Fruit fly (Drosophila melanogaster) whole organism, pupa: ENCODE measurements around the gene Gr77a.

Source experiments
- CG10348 ChIP-seq: fragments of 200-800 bp; sonication (Bioruptor generic); IDR thresholded peaks from 2 replicates; pipeline ENCODE4 v1.3.6; 2022; ENCODE audit warnings: missing biosample characterization, missing genetic modification characterization
- CG12605 ChIP-seq: fragments of 200-800 bp; sonication (Bioruptor generic); IDR thresholded peaks from 2 replicates; pipeline ENCODE4 v1.3.6; 2022; ENCODE audit warnings: missing biosample characterization, missing genetic modification characterization
- CG13204 ChIP-seq: fragments of 200-800 bp; sonication (Bioruptor generic); optimal IDR thresholded peaks from 2 replicates; lab custom pipeline; 2018; ENCODE audit warnings: missing biosample characterization, mild to moderate bottlenecking, missing genetic modification characterization, moderate library complexity
- CG14655 ChIP-seq: fragments of 200-800 bp; sonication (Bioruptor generic); optimal IDR thresholded peaks from 3 replicates; lab custom pipeline; 2017; ENCODE audit warnings: mild to moderate bottlenecking, missing biosample characterization, missing genetic modification reagents, missing genetic modification characterization
- CG15710 ChIP-seq: fragments of 200-800 bp; sonication (Bioruptor generic); optimal IDR thresholded peaks from 2 replicates; lab custom pipeline; 2018; ENCODE audit warnings: missing biosample characterization, mild to moderate bottlenecking, missing genetic modification characterization, moderate library complexity
- CG17806 ChIP-seq: fragments of 200-800 bp; sonication (Bioruptor generic); optimal IDR thresholded peaks from 2 replicates; lab custom pipeline; 2018; ENCODE audit warnings: missing biosample characterization, mild to moderate bottlenecking, missing genetic modification characterization, moderate library complexity
- CG32121 ChIP-seq: fragments of 200-800 bp; sonication (Bioruptor generic); IDR thresholded peaks from 2 replicates; pipeline ENCODE4 v1.3.6; 2022; ENCODE audit warnings: missing biosample characterization, missing genetic modification characterization
- CG34367 ChIP-seq: fragments of 200-800 bp; sonication (Bioruptor generic); optimal IDR thresholded peaks from 2 replicates; lab custom pipeline; 2018; ENCODE audit warnings: missing biosample characterization, mild to moderate bottlenecking, missing genetic modification characterization
- CG4496 ChIP-seq: fragments of 200-800 bp; sonication (Bioruptor generic); IDR thresholded peaks from 3 replicates; pipeline ENCODE4 v1.3.6; 2022; ENCODE audit warnings: missing biosample characterization, missing genetic modification characterization
- CG8159 ChIP-seq: fragments of 200-800 bp; sonication (Bioruptor generic); optimal IDR thresholded peaks from 3 replicates; lab custom pipeline; 2018; ENCODE audit warnings: missing biosample characterization, mild to moderate bottlenecking, missing genetic modification characterization, moderate library complexity
- CG8301 ChIP-seq: fragments of 200-800 bp; sonication (Bioruptor generic); optimal IDR thresholded peaks from 2 replicates; lab custom pipeline; 2018; ENCODE audit warnings: missing biosample characterization, mild to moderate bottlenecking, missing genetic modification characterization
- CG9948 ChIP-seq: fragments of 200-800 bp; sonication (Bioruptor generic); optimal IDR thresholded peaks from 2 replicates; lab custom pipeline; 2018; ENCODE audit warnings: missing biosample characterization, mild to moderate bottlenecking, missing genetic modification characterization, moderate library complexity
- D1 ChIP-seq: fragments of 200-800 bp; sonication (Bioruptor generic); optimal IDR thresholded peaks from 2 replicates; lab custom pipeline; 2018; ENCODE audit warnings: missing biosample characterization, mild to moderate bottlenecking, missing genetic modification characterization, moderate library complexity
- EcR ChIP-seq: fragments of 200-800 bp; sonication (Bioruptor generic); optimal IDR thresholded peaks from 3 replicates; lab custom pipeline; 2019; ENCODE audit warnings: missing biosample characterization, missing genetic modification characterization, mild to moderate bottlenecking, moderate library complexity, missing genetic modification reagents
- Ets98B ChIP-seq: fragments of 200-800 bp; sonication (Bioruptor generic); IDR thresholded peaks from 2 replicates; pipeline ENCODE4 v1.3.6; 2022; ENCODE audit warnings: missing biosample characterization, missing genetic modification characterization
- Pif1A ChIP-seq: fragments of 200-800 bp; sonication (Bioruptor generic); optimal IDR thresholded peaks from 3 replicates; lab custom pipeline; 2016; ENCODE audit warnings: missing biosample characterization, missing genetic modification characterization
- Pif1B ChIP-seq: fragments of 200-800 bp; sonication (Bioruptor generic); optimal IDR thresholded peaks from 3 replicates; lab custom pipeline; 2016; ENCODE audit warnings: missing biosample characterization, missing genetic modification characterization
- Snoo ChIP-seq: fragments of 200-800 bp; sonication (Bioruptor generic); optimal IDR thresholded peaks from 3 replicates; lab custom pipeline; 2017; ENCODE audit warnings: missing biosample characterization, mild to moderate bottlenecking, missing genetic modification characterization, inconsistent platforms
- fd96Ca ChIP-seq: fragments of 200-800 bp; sonication (Bioruptor generic); IDR thresholded peaks from 3 replicates; pipeline ENCODE4 v1.3.6; 2022; ENCODE audit warnings: missing biosample characterization, missing genetic modification characterization
- gl ChIP-seq: fragments of 200-800 bp; sonication (Bioruptor generic); optimal IDR thresholded peaks from 2 replicates; lab custom pipeline; 2018; ENCODE audit warnings: missing biosample characterization, mild to moderate bottlenecking, missing genetic modification characterization
- rn ChIP-seq: fragments of 200-800 bp; sonication (Bioruptor generic); IDR thresholded peaks from 2 replicates; pipeline ENCODE4 v1.3.6; 2022; ENCODE audit warnings: missing biosample characterization, missing genetic modification characterization

Gr77a gene

DNA sequence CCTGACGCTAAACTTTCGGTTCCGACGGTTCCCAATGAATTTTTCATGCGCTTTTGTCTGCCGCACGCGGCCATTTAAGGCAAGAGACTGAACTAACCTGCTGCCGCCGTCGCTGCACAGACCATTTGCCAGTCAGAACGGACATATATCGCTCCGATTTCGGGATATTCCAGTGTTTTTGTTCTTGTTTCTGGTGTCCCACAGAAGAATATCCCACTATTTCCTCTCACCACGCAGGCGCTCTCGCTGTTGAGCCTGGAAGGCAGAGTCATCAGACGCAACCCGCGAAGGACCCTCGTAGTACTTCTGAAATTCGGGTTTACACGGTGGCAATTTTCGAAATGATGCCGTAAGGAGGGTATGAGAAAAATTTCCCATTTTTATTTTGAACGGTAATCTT, 20.1 kb downstream of the Gr77a start, which contains the start of gene cmpy:
Gene cmpy, minus strand, starts transcription at position 101 of the 400 bp plus-strand sequence.
- TF ChIP-seq CG12605 (GFP tag; lab: Robert Waterston, UW) (no peak), Snoo (no peak), CG13204 (GFP tag; lab: Kevin White, UChicago) (no peak), CG8159 (tag; lab: Kevin White, UChicago) (no peak), D1 (no peak), gl (tag; lab: Kevin White, UChicago) (no peak), EcR (no peak), Pif1B (no peak), fd96Ca (no peak), CG4496 (GFP tag; lab: Robert Waterston, UW) (no peak), CG10348 (no peak), Ets98B (GFP tag; lab: Robert Waterston, UW) (no peak), CG34367 (no peak), CG14655 (no peak), CG15710 (tag; lab: Kevin White, UChicago) (no peak), Pif1A (GFP tag; lab: Kevin White, UChicago) (no peak), CG9948 (tag; lab: Kevin White, UChicago) (no peak), CG17806 (tag; lab: Kevin White, UChicago) (no peak), rn (no peak), CG32121 (GFP tag; lab: Robert Waterston, UW) (no peak)

DNA sequence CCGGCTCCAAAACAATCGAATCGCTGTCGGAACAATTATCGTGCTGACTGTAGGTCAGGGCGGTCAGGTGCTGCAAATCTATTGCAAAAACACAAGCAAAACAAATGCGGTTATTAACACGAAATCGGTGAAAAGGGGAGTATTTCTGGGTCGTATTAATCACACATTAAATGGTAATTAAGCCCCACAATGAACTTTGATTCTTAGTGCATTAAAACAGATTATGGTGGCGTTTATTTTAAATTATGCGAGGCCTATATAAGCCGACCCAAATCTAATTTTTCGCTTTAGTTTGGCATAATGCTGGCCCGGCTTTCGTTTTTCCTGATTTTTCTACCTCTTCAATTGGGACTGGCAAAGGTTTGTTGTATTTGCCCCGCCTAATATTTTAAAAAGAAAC, 25.4 kb downstream of the Gr77a start, which contains the start of gene CG34260:
Gene CG34260, plus strand, starts transcription at position 301 of the 400 bp plus-strand sequence.
- TF ChIP-seq Pif1A (GFP tag; lab: Kevin White, UChicago) (no peak), rn (no peak), CG8159 (tag; lab: Kevin White, UChicago) (no peak), Pif1B (no peak), CG32121 (GFP tag; lab: Robert Waterston, UW) (no peak), Ets98B (GFP tag; lab: Robert Waterston, UW) (no peak), CG13204 (GFP tag; lab: Kevin White, UChicago) (no peak), Snoo (no peak), CG9948 (tag; lab: Kevin White, UChicago) (no peak)
- TF ChIP-seq, all 21 proteins: peak for 0

DNA sequence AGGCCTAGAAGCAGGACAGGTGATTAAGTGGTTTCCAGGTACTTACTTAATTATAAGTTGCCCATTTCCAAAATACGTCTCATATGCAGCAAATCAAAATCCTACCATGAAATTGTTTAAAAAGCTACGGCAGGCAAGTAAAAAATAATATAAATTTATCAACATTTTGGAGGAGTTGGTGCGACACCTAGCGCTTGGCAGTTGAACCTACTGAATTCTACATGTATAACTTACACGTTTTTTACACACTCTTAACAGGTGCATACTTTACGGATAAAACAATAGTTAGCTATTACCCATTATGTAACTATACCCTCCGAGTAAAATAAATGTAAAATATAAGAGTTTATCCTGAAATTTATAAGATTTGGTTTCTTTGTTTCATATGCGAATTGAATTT, 27.8 kb downstream of the Gr77a start:
- TF ChIP-seq D1 (peak; percentile 39), Pif1A (GFP tag; lab: Kevin White, UChicago) (no peak), CG14655 (peak; percentile 11)

DNA sequence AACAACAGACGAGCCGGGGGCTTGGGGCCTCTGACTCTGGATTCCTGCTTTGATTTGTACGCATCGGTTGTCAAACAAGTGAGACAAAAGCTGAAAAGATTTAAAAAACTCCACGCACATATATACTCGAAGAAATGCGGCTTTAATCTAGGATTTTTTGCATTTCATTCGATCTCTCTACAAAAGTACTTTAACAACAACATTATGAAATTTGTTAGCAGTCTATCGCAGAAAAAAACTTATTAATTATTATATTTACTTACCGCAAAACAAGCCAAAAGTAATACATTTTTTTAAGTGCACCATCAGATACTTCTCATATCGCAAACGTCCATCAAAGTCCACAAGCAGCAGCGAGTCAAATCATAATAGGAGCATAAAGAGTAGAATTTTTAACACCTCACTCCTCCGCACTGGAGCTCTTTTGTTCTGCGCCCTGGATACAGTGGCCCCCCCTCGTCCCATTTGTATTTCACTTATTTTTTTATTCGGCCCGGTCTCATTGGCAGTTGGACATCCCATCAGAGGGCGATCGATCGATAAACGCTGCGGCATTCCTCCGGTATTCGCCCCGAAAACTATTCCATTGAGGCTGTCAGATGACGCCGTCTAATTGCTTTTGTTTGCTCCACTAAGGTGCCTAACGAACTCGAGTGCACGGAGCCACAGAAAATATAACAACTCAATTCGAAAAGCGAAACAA, 28.6 kb downstream of the Gr77a start:
- TF ChIP-seq Pif1A (GFP tag; lab: Kevin White, UChicago): no peak
- no peak for TF ChIP-seq CG17806 (tag; lab: Kevin White, UChicago)
- no peak for TF ChIP-seq CG34367
- no peak for TF ChIP-seq rn
- no peak for TF ChIP-seq Pif1B
- no peak for TF ChIP-seq fd96Ca
- no peak for TF ChIP-seq CG4496 (GFP tag; lab: Robert Waterston, UW)
- no peak for TF ChIP-seq CG8159 (tag; lab: Kevin White, UChicago)
- no peak for TF ChIP-seq CG10348
- TF ChIP-seq Snoo: no peak

DNA sequence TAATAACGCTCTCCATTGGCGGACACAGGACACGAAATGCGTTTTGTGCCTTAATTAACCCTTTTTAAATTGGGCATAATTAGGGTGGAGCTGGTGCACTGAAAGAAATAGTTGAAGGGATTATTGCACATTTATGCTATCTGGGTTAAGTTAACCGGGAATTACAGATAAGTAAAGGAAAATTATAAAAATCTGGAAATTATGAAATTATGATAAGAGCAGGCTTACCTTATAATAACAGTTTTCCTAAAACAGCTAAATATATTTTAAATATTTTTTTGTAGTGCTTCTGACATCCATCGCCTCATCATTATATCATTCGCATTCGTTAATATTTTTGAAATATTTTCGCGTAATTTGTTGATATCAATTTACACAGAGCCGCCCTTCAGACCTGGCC, 32.0 kb downstream of the Gr77a start:
- TF ChIP-seq CG8159 (tag; lab: Kevin White, UChicago) (peak; percentile 40), CG8301 (tag; lab: Kevin White, UChicago) (no peak)

DNA sequence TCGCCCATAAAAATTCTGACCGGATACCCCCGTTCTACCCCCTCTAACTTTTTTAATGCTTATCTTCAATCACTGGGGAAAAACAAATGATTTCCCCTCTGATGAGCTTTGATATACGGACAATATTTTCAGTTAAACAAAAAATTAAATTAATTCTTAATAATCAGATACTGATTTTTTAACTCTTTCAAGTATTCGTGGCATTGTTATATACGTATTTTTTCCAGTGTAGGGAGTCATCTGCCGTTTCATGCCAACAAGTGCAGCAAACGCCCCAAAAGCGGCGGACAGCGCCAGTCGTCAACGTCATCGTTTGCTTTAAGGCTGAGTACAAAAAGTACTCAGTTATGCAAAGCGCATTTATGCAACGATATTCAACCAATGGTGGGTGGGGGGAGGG, 38.6 kb downstream of the Gr77a start:
- TF ChIP-seq CG14655 (peak; percentile 8), CG10348 (no peak)

DNA sequence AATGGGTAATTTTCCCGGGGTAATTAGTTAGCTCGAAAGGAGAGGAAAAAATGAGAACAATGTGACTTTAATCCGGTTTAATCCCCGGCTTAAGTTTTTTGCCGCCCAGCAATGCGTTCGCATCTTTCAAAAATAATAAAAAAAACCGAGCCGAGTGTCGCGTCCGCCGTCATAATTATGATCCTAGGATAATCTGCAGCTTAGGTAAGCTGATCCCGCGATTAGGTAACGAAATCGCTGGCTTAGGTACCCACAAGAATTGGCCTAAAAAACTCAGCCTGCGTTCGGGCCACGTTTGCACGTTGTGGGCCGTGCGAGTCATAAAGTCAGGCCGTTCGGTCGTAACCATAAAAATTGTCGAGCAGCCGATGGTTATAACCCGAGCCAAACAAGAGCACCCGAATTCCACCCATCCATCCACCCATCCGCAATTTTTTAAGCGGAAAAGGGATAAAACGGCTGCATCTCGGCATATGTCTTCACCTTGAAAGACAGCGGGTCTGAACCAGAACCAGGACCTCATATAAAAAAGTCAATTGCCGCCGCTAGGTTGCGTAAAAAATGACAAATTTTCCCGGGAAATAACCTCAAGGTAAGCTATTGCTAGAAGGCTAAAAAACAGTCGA, 42.0 kb downstream of the Gr77a start:
- no peak for TF ChIP-seq CG4496 (GFP tag; lab: Robert Waterston, UW)

DNA sequence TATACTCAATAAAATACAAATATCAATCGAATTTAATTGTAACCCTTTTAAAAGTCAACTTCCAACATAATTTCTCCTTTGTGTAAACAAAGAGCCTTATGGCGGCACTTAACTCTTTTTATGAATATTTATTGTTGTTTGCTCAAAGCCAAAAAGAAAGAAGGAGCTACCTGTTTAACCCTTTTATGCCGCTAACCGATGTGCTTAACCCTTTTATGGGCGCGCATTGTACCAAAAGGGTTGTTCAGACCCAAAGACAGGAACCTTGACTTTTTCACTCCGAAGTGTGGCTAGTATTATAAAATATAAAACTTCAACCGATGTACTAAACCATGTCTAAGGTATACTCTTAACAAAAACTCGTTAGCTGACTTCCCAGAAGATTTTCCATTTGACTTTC, 42.7 kb downstream of the Gr77a start:
- TF ChIP-seq CG32121 (GFP tag; lab: Robert Waterston, UW): no peak
- no peak for TF ChIP-seq CG34367
- TF ChIP-seq CG10348: no peak
- TF ChIP-seq CG15710 (tag; lab: Kevin White, UChicago): no peak
- TF ChIP-seq CG9948 (tag; lab: Kevin White, UChicago): no peak
- no peak for TF ChIP-seq CG8159 (tag; lab: Kevin White, UChicago)
- no peak for TF ChIP-seq CG12605 (GFP tag; lab: Robert Waterston, UW)
- TF ChIP-seq Pif1B: no peak
- TF ChIP-seq CG17806 (tag; lab: Kevin White, UChicago): no peak
- TF ChIP-seq CG13204 (GFP tag; lab: Kevin White, UChicago): no peak
